Fruit fly (Drosophila melanogaster) whole organism, adult: ENCODE data around the gene AP-1gamma.

ENCODE experiments used
- CG12768 ChIP-seq: fragments of 200-800 bp; sonication (Bioruptor generic); optimal IDR thresholded peaks from 2 replicates; lab custom pipeline; 2017; ENCODE audit warnings: missing biosample characterization, missing genetic modification characterization, mild to moderate bottlenecking, moderate library complexity, missing genetic modification reagents
- CG33017 ChIP-seq: fragments of 200-800 bp; sonication (Bioruptor generic); optimal IDR thresholded peaks from 2 replicates; lab custom pipeline; 2018; ENCODE audit warnings: missing biosample characterization, mild to moderate bottlenecking, missing genetic modification characterization, moderate library complexity
- CG5204 ChIP-seq: fragments of 200-800 bp; sonication (Bioruptor generic); optimal IDR thresholded peaks from 2 replicates; lab custom pipeline; 2016; ENCODE audit warnings: missing biosample characterization, missing genetic modification characterization
- Clk ChIP-seq: fragments of 200-800 bp; sonication (Bioruptor generic); optimal IDR thresholded peaks from 2 replicates; lab custom pipeline; 2017; ENCODE audit warnings: missing biosample characterization, missing genetic modification characterization
- Hr96 ChIP-seq: fragments of 200-800 bp; sonication (Bioruptor generic); optimal IDR thresholded peaks from 2 replicates; lab custom pipeline; 2016; ENCODE audit warnings: missing biosample characterization, missing genetic modification characterization
- Mnt ChIP-seq: fragments of 200-800 bp; sonication (Bioruptor generic); optimal IDR thresholded peaks from 2 replicates; lab custom pipeline; 2016; ENCODE audit warnings: missing biosample characterization, mild to moderate bottlenecking, missing genetic modification characterization
- bab1 ChIP-seq: fragments of 200-800 bp; sonication (Bioruptor generic); optimal IDR thresholded peaks from 3 replicates; lab custom pipeline; 2019; ENCODE audit warnings: missing biosample characterization, mild to moderate bottlenecking, missing genetic modification characterization, moderate library complexity
- cnc ChIP-seq, 2 experiments: fragments of >200 bp; optimal IDR thresholded peaks; 2 replicates each; lab custom pipeline; 2017
- kay ChIP-seq: fragments of 200-800 bp; sonication (Bioruptor generic); peaks from one replicate; lab custom pipeline; 2016; ENCODE audit warnings: missing biosample characterization, missing genetic modification characterization, borderline replicate concordance
- ovo ChIP-seq: fragments of 200-800 bp; sonication (Bioruptor generic); optimal IDR thresholded peaks from 2 replicates; lab custom pipeline; 2016; ENCODE audit warnings: missing biosample characterization, missing genetic modification characterization
- pad ChIP-seq: fragments of 200-800 bp; sonication (Bioruptor generic); optimal IDR thresholded peaks from 3 replicates; lab custom pipeline; 2017; ENCODE audit warnings: missing biosample characterization, missing genetic modification characterization, mild to moderate bottlenecking, moderate library complexity, missing genetic modification reagents
- toe ChIP-seq: fragments of 200-800 bp; sonication (Bioruptor generic); optimal IDR thresholded peaks from 2 replicates; lab custom pipeline; 2016; ENCODE audit warnings: missing biosample characterization, missing genetic modification characterization

- TF ChIP-seq CG5204 (GFP tag; lab: Kevin White, UChicago) (no peak), Clk (GFP tag; lab: Kevin White, UChicago) (no peak), bab1 (GFP tag; lab: Kevin White, UChicago) (peak; percentile 79), Mnt (GFP tag; lab: Kevin White, UChicago) (peak; percentile 37), kay (GFP tag; lab: Kevin White, UChicago) (no peak), pad (no peak), CG12768 (GFP tag; lab: Kevin White, UChicago) (no peak), ovo (GFP tag; lab: Kevin White, UChicago) (peak; percentile 11), Hr96 (GFP tag; lab: Kevin White, UChicago) (no peak), CG33017 (no peak), toe (GFP tag; lab: Kevin White, UChicago) (no peak), cnc (optimal IDR thresholded peaks at IDR 0.05; lab: Kevin White, UChicago) (no peak)
These were observed 54.6 kb downstream of the AP-1gamma start, which contains the start of gene mei-P26 for dm6 chrX:9163110-9163509.
